Fruit fly (Drosophila melanogaster): Measurements from ENCODE around the gene Icmt.

DNA sequence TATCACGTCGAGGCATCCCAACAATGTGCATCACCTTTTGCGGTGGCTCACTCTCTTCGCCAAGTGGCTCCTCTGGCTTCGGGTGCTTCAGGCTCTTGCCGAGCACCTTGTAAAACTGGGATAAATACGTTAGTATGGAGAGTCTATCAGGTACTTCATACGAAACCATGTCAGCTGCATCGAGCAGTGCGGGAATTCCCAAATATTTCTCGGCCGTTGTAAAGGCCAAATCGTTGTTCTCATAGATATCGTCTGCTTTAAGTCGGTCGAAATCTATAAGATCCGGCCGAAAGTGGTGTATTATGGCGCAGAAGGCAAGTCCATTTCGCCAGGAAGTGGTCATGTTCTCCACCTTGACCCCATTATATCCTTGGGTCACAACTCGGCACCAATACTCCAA, 3.4 kb upstream of the Icmt start:
- no peak for TF ChIP-seq CG4496 (GFP tag; IDR thresholded peaks at IDR 0.05)
- no peak for TF ChIP-seq CG10348 (GFP tag; IDR thresholded peaks at IDR 0.05)
- no peak for TF ChIP-seq CG13204 (GFP tag; optimal IDR thresholded peaks at IDR 0.05)
- no peak for TF ChIP-seq CG15710 (tag; optimal IDR thresholded peaks at IDR 0.05)
- TF ChIP-seq Ets98B (GFP tag; IDR thresholded peaks at IDR 0.05) = no peak
- TF ChIP-seq Snoo (tag; optimal IDR thresholded peaks at IDR 0.05) = no peak
- TF ChIP-seq CG8159 (tag; optimal IDR thresholded peaks at IDR 0.05) = no peak
- no peak for TF ChIP-seq CG14655 (GFP tag; optimal IDR thresholded peaks at IDR 0.05)
- no peak for TF ChIP-seq CG34367 (tag; optimal IDR thresholded peaks at IDR 0.05)
- no peak for TF ChIP-seq gl (tag; optimal IDR thresholded peaks at IDR 0.05)

Data from whole organism, pupa.